Worm (Caenorhabditis elegans): ENCODE measurements around the gene ptr-18.

DNA sequence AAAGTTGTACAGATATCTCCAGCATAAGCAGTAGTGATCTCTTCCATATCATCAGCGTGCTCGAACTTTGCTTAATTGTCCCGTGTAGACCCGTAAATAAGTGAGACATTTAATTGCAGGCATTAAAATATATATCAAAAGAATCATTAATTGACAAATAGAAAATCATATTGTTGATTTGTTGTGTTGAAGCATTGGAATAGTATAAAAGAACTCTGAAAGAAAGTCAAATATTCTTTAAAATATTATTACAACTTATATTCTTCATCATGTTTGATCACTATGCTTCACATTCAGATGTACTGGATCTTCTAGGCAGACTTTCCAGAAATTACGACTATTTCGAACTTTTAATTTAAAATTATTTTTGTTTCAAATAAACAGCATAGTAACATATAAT lies 39.8 kb upstream of the ptr-18 start, which contains the start of gene F58G1.8:
- TF ChIP-seq flt-1 (GFP tag; IDR thresholded peaks at IDR 0.05) = no peak
- TF ChIP-seq ama-1 (optimal IDR thresholded peaks at IDR 0.05) = no peak
- no peak for TF ChIP-seq B0310.2 (tag; optimal IDR thresholded peaks at IDR 0.05)
- no peak for TF ChIP-seq F13C5.2 (tag; optimal IDR thresholded peaks at IDR 0.05)
- TF ChIP-seq hmbx-1 (tag; optimal IDR thresholded peaks at IDR 0.05) = no peak
- no peak for TF ChIP-seq sea-1 (GFP tag; conservative IDR thresholded peaks at IDR 0.05)
- no peak for TF ChIP-seq ceh-13 (GFP tag; optimal IDR thresholded peaks at IDR 0.05)
- no peak for TF ChIP-seq hnd-1 (tag; optimal IDR thresholded peaks at IDR 0.05)
- TF ChIP-seq hmg-4 (GFP tag; optimal IDR thresholded peaks at IDR 0.05) = no peak
- TF ChIP-seq tbx-11 (GFP tag; IDR thresholded peaks at IDR 0.05) = no peak
- TF ChIP-seq ets-7 (tag; optimal IDR thresholded peaks at IDR 0.05) = no peak
- TF ChIP-seq scrt-1 (GFP tag; IDR thresholded peaks at IDR 0.05) = no peak
- TF ChIP-seq tbx-37 (GFP tag; conservative IDR thresholded peaks at IDR 0.05) = no peak

Measured in whole organism, early embryonic.